Worm (Caenorhabditis elegans): Measurements from ENCODE around the gene F59B10.3.

Gene F59B10.3

DNA sequence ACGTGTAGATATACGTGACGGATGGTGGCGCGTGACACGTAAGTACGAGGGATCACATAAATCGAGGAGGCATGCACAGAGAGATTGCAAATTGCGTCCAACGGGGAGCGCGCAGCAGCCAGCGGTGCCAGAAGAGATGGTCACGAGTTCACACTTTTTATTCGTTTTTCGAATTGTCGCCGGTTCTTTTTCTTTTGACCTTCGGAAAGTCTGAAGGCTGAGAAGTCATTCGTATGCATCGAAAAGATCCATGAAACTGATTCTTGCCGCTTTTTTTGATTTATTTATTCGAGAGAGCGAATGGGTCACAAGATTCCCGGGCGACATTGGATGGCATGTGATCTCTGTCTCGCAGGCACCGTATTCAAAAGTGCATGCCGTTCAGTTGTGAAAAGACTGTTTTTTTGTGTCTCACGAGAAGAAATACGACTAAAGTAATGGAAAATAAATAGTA lies 48.6 kb downstream of the F59B10.3 start (continued):
- no peak for TF ChIP-seq snpc-1.3 (tag; optimal IDR thresholded peaks at IDR 0.05; ENCODE audit: insufficient read depth)
- TF ChIP-seq efl-1 (GFP tag; optimal IDR thresholded peaks at IDR 0.05), result no peak
- no peak for TF ChIP-seq bed-2 (GFP tag; IDR thresholded peaks at IDR 0.05)
- TF ChIP-seq zfh-2 (GFP tag; conservative IDR thresholded peaks at IDR 0.05), result peak; percentile 78
- TF ChIP-seq Y95B8A.8 (GFP tag; IDR thresholded peaks at IDR 0.05), result 0 out of 2 replicates have a peak, but pooled peaks have one; percentile 24
- TF ChIP-seq nhr-27 (tag; optimal IDR thresholded peaks at IDR 0.05), result no peak
- no peak for TF ChIP-seq sdz-38 (tag; optimal IDR thresholded peaks at IDR 0.05)
- no peak for TF ChIP-seq tlf-1 (GFP tag; optimal IDR thresholded peaks at IDR 0.05)
- TF ChIP-seq akir-1 (GFP tag; optimal IDR thresholded peaks at IDR 0.05), result no peak
- peak; percentile 37 for TF ChIP-seq attf-5 (GFP tag; optimal IDR thresholded peaks at IDR 0.05)
- 0 out of 2 replicates have a peak, but pooled peaks have one; percentile 13 for TF ChIP-seq hsf-1 (GFP tag; IDR thresholded peaks at IDR 0.05)
- no peak for TF ChIP-seq mel-28 (tag; optimal IDR thresholded peaks at IDR 0.05; ENCODE audit: borderline replicate concordance)
- no peak for TF ChIP-seq ztf-25 (GFP tag; IDR thresholded peaks at IDR 0.05)
- no peak for TF ChIP-seq C17E4.6 (GFP tag; IDR thresholded peaks at IDR 0.05)
- TF ChIP-seq dox-1 (GFP tag; IDR thresholded peaks at IDR 0.05), result peak; percentile 53; the same call in 1 of the 2 replicates
- 0 out of 2 replicates have a peak, but pooled peaks have one; percentile 50 for TF ChIP-seq nfyb-1 (GFP tag; IDR thresholded peaks at IDR 0.05)
- no peak for TF ChIP-seq F37B4.10 (GFP tag; IDR thresholded peaks at IDR 0.05)
- TF ChIP-seq K11D2.4 (GFP tag; IDR thresholded peaks at IDR 0.05), result peak; percentile 85
- no peak for TF ChIP-seq hlh-26 (GFP tag; conservative IDR thresholded peaks at IDR 0.05)
- TF ChIP-seq Y56A3A.18 (GFP tag; IDR thresholded peaks at IDR 0.05), result no peak
- TF ChIP-seq lsl-1 (GFP tag; optimal IDR thresholded peaks at IDR 0.05), result no peak
- TF ChIP-seq lin-40 (tag; optimal IDR thresholded peaks at IDR 0.05), result peak; percentile 4
- no peak for TF ChIP-seq nhr-179 (tag; optimal IDR thresholded peaks at IDR 0.05)
- 0 out of 2 replicates have a peak, but pooled peaks have one; percentile 21 for TF ChIP-seq madf-6 (GFP tag; IDR thresholded peaks at IDR 0.05)
- TF ChIP-seq snpc-1.1 (tag; optimal IDR thresholded peaks at IDR 0.05; ENCODE audit: insufficient read depth), result no peak
- no peak for TF ChIP-seq attf-6 (GFP tag; IDR thresholded peaks at IDR 0.05)
- peak; percentile 44 for TF ChIP-seq ztf-26 (tag; optimal IDR thresholded peaks at IDR 0.05)
- TF ChIP-seq mes-4 (tag; optimal IDR thresholded peaks at IDR 0.05), result no peak
- no peak for TF ChIP-seq nfya-2 (GFP tag; IDR thresholded peaks at IDR 0.05)
- TF ChIP-seq tbx-9 (tag; optimal IDR thresholded peaks at IDR 0.05; ENCODE audit: borderline replicate concordance), result no peak
- TF ChIP-seq F52B5.7 (tag; optimal IDR thresholded peaks at IDR 0.05), result peak; percentile 2
- TF ChIP-seq rec-8 (tag; optimal IDR thresholded peaks at IDR 0.05), result no peak
- no peak for TF ChIP-seq F57C9.4 (tag; optimal IDR thresholded peaks at IDR 0.05)
- no peak for TF ChIP-seq zim-3 (tag; optimal IDR thresholded peaks at IDR 0.05)
- no peak for TF ChIP-seq F39B2.1 (GFP tag; IDR thresholded peaks at IDR 0.05)
- no peak for TF ChIP-seq fkh-3 (tag; optimal IDR thresholded peaks at IDR 0.05)
- peak; percentile 38 for TF ChIP-seq chd-7 (tag; optimal IDR thresholded peaks at IDR 0.05)
- TF ChIP-seq Y53F4B.3 (GFP tag; IDR thresholded peaks at IDR 0.05), result no peak
- no peak for TF ChIP-seq B0019.2 (GFP tag; conservative IDR thresholded peaks at IDR 0.05)
- peak; percentile 28; the same call in 1 of the 2 replicates for TF ChIP-seq lin-26 (GFP tag; IDR thresholded peaks at IDR 0.05)
- TF ChIP-seq nhr-80 (tag; optimal IDR thresholded peaks at IDR 0.05), result no peak
- TF ChIP-seq B0035.1 (tag; optimal IDR thresholded peaks at IDR 0.05), result no peak
- TF ChIP-seq bed-1 (GFP tag; IDR thresholded peaks at IDR 0.05), result 0 out of 2 replicates have a peak, but pooled peaks have one; percentile 4
- TF ChIP-seq ztf-22 (GFP tag; optimal IDR thresholded peaks at IDR 0.05), result no peak
- TF ChIP-seq F55B11.4 (tag; optimal IDR thresholded peaks at IDR 0.05; ENCODE audit: borderline replicate concordance, insufficient read depth), result no peak
- TF ChIP-seq ceh-40 (GFP tag; IDR thresholded peaks at IDR 0.05), result no peak
- no peak for TF ChIP-seq lsy-27 (tag; optimal IDR thresholded peaks at IDR 0.05; ENCODE audit: borderline replicate concordance, insufficient read depth)
- TF ChIP-seq ztf-18 (tag; optimal IDR thresholded peaks at IDR 0.05), result no peak
